Worm (Caenorhabditis elegans) whole organism, midembryonic: ENCODE results near the gene F58E1.13.

Source experiments
- T22C8.4 ChIP-seq: fragments of 200-800 bp; sonication (Bioruptor generic); IDR thresholded peaks from 2 replicates; pipeline ENCODE4 v1.3.6; 2022; ENCODE audit warnings: missing genetic modification characterization, missing compliant biosample characterization
- cog-1 ChIP-seq: sonication (generic microtip); optimal IDR thresholded peaks from 2 replicates; lab custom pipeline; 2016; ENCODE audit warnings: missing genetic modification characterization, missing compliant biosample characterization
- flt-1 ChIP-seq: fragments of 200-800 bp; sonication (Bioruptor generic); IDR thresholded peaks from 2 replicates; pipeline ENCODE4 v1.3.6; 2022; ENCODE audit warnings: missing genetic modification characterization, missing compliant biosample characterization
- klf-2 ChIP-seq: fragments of 200-800 bp; sonication (Bioruptor generic); conservative IDR thresholded peaks from 2 replicates; pipeline ENCODE4 v1.3.6; 2022; ENCODE audit warnings: missing genetic modification reagents, missing genetic modification characterization, missing compliant biosample characterization
- med-1 ChIP-seq: sonication (generic microtip); optimal IDR thresholded peaks from 2 replicates; lab custom pipeline; 2017; ENCODE audit warnings: missing genetic modification characterization, mild to moderate bottlenecking, missing compliant biosample characterization, antibody characterized with exemption, missing genetic modification reagents; ENCODE audit not compliant: insufficient read depth
- ref-1 ChIP-seq: fragments of 200-800 bp; sonication (Bioruptor generic); conservative IDR thresholded peaks from 2 replicates; pipeline ENCODE4 v1.3.6; 2022; ENCODE audit warnings: missing genetic modification reagents, missing genetic modification characterization, missing compliant biosample characterization
- tab-1 ChIP-seq: fragments of 200-800 bp; sonication (Bioruptor generic); IDR thresholded peaks from 2 replicates; pipeline ENCODE4 v1.3.6; 2022; ENCODE audit warnings: missing genetic modification characterization, missing compliant biosample characterization
- ztf-23 ChIP-seq: fragments of 200-800 bp; sonication (Bioruptor generic); IDR thresholded peaks from 2 replicates; pipeline ENCODE4 v1.3.6; 2022; ENCODE audit warnings: missing genetic modification reagents, missing genetic modification characterization, missing compliant biosample characterization
- ztf-29 ChIP-seq: fragments of 200-800 bp; sonication (Bioruptor generic); IDR thresholded peaks from 2 replicates; pipeline ENCODE4 v1.3.6; 2022; ENCODE audit warnings: missing genetic modification reagents, missing genetic modification characterization, missing compliant biosample characterization

Gene F58E1.13

DNA sequence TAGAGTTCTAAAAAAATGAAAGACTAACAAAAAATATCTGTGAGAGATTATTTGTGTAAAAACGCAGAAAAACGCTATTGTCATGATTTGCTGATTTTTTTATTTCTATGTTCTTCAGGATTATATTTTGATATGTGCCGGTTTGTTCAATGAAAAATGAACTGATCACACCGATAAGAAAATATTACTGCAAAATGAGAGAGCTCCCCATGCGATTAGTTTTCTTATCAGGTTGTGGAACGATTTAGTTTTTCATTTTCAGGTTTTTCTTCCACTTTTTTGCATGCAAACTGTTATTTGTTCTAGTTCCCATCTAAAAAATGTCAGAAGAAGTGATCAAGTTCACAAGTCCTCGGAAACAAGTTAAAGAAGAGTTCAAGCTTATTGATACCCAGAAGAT is 32.6 kb upstream of the F58E1.13 start, which contains the start of gene btb-9:
btb-9 (plus strand) TSS at position 254 of the 400 bp plus-strand sequence.
- no peak for TF ChIP-seq med-1
- no peak for TF ChIP-seq T22C8.4 (GFP tag; lab: Robert Waterston, UW)
- no peak for TF ChIP-seq klf-2 (GFP tag; lab: Robert Waterston, UW)
- TF ChIP-seq flt-1 (GFP tag; lab: Robert Waterston, UW): no peak
- no peak for TF ChIP-seq ztf-29 (GFP tag; lab: Robert Waterston, UW)
- TF ChIP-seq cog-1: no peak
- TF ChIP-seq tab-1 (GFP tag; lab: Robert Waterston, UW): no peak

ce11 chrII:1725735-1726134 is 30.1 kb upstream of the F58E1.13 start, which contains the start of gene F45C12.17:
Gene F45C12.17 (plus strand): TSS chrII:1726111.
- no peak for TF ChIP-seq ztf-23 (GFP tag; lab: Robert Waterston, UW)
- no peak for TF ChIP-seq tab-1 (GFP tag; lab: Robert Waterston, UW)
- TF ChIP-seq ztf-29 (GFP tag; lab: Robert Waterston, UW): no peak
- TF ChIP-seq flt-1 (GFP tag; lab: Robert Waterston, UW): 0 out of 2 replicates have a peak, but pooled peaks have one; percentile 21

ce11 chrII:1724314-1724713 is 28.6 kb upstream of the F58E1.13 start, which contains the start of gene fbxb-11:
Gene fbxb-11 (plus strand): TSS chrII:1724614.
- no peak for TF ChIP-seq med-1
- TF ChIP-seq ztf-23 (GFP tag; lab: Robert Waterston, UW): no peak
- TF ChIP-seq flt-1 (GFP tag; lab: Robert Waterston, UW): no peak
- TF ChIP-seq klf-2 (GFP tag; lab: Robert Waterston, UW): no peak
- no peak for TF ChIP-seq cog-1
- TF ChIP-seq ztf-29 (GFP tag; lab: Robert Waterston, UW): no peak
- TF ChIP-seq T22C8.4 (GFP tag; lab: Robert Waterston, UW): no peak
- TF ChIP-seq ref-1: no peak
- TF ChIP-seq tab-1 (GFP tag; lab: Robert Waterston, UW): no peak

DNA sequence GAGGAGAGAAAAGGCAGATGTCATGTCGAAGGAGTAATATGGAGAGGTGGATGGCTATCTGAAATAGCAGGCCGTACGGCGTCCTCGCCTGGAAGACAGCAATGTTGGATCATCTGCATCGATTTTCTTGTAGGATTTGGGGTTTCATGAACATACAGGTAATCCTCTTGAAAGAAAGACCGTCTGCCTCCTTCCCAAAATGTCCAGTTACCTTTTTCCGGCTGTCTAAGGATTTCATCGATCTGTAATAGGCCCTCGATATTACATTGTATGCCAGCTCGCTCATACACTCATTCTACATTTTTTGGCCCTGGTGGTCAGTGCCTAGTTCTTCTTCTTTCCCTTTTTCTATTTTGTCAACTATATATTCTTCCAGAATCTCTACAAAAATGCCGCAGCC is 26.7 kb upstream of the F58E1.13 start, which contains the start of the genes fbxb-5 and btb-8:
fbxb-5 (minus strand) TSS at position 101 of the 400 bp plus-strand sequence.
btb-8 (plus strand) TSS at position 377 of the 400 bp plus-strand sequence.
- TF ChIP-seq flt-1 (GFP tag; lab: Robert Waterston, UW) (no peak), klf-2 (GFP tag; lab: Robert Waterston, UW) (no peak), ztf-23 (GFP tag; lab: Robert Waterston, UW) (no peak), ref-1 (no peak), T22C8.4 (GFP tag; lab: Robert Waterston, UW) (no peak), ztf-29 (GFP tag; lab: Robert Waterston, UW) (no peak), tab-1 (GFP tag; lab: Robert Waterston, UW) (no peak), cog-1 (no peak), med-1 (no peak)

DNA sequence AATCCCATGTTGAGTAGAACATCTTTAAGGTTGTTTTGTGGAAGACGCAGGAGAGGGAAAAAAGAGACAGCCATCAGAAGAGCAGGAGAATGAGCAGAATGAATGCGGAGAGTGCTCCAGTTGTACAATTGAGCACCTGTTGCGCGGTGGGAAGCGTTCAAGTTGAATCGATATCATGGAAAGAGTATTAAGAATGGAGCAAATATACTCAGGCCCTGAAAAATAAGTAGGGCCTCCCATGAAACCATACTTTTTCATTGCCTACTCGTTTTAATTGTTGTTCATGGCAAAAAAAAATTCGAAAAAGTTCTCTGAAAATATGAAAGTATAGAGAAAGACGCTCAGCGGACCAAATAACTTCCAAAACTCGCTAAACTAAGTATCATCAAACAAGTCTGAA is 23.5 kb upstream of the F58E1.13 start, which contains the start of gene fbxb-48:
fbxb-48 (minus strand) TSS at position 101 of the 400 bp plus-strand sequence.
- TF ChIP-seq klf-2 (GFP tag; lab: Robert Waterston, UW) (no peak), cog-1 (no peak), ztf-29 (GFP tag; lab: Robert Waterston, UW) (no peak), T22C8.4 (GFP tag; lab: Robert Waterston, UW) (no peak), ref-1 (no peak), med-1 (no peak), tab-1 (GFP tag; lab: Robert Waterston, UW) (no peak), ztf-23 (GFP tag; lab: Robert Waterston, UW) (no peak), flt-1 (GFP tag; lab: Robert Waterston, UW) (no peak)

DNA sequence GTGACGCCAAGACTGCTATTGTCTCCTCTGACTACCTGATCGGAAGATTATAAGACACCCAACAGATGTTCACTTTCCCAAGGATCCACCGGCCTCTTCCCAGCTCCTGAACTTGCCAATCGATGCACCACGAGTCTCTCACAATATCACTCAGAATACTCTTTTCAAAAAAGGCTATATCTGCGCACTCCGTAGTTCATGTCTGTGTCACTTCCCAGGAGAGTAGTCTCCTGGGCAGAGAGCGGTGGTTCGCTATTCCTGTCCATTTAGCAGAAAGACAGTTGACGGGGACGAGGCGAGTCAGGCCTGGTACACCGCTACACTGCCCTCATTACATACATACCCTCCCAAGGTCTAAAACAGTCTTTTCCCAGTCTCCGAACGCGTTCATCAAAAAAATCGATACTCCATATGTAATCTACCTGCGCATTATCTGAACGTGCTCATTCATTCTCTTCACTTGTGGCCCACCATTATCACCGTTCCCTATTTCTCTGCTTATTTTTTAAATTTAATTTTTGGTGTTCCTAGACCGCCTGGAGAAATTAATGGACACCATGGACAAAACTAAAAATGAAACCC is 19.2 kb upstream of the F58E1.13 start, which contains the start of gene btb-6:
btb-6 (plus strand) TSS at position 532 of the 582 bp plus-strand sequence.
- TF ChIP-seq tab-1 (GFP tag; lab: Robert Waterston, UW) (0 out of 2 replicates have a peak, but pooled peaks have one; percentile 53), ref-1 (no peak)

ce11 chrII:1712938-1713337 is 17.3 kb upstream of the F58E1.13 start, which contains the start of gene btb-7:
Gene btb-7 (plus strand): TSS chrII:1713238.
- no peak for TF ChIP-seq ztf-23 (GFP tag; lab: Robert Waterston, UW)
- TF ChIP-seq ztf-29 (GFP tag; lab: Robert Waterston, UW): no peak
- no peak for TF ChIP-seq ref-1
- no peak for TF ChIP-seq tab-1 (GFP tag; lab: Robert Waterston, UW)
- TF ChIP-seq klf-2 (GFP tag; lab: Robert Waterston, UW): no peak
- TF ChIP-seq cog-1: no peak
- no peak for TF ChIP-seq med-1
- TF ChIP-seq flt-1 (GFP tag; lab: Robert Waterston, UW): no peak
- no peak for TF ChIP-seq T22C8.4 (GFP tag; lab: Robert Waterston, UW)

- TF ChIP-seq ref-1 (no peak), ztf-29 (GFP tag; lab: Robert Waterston, UW) (no peak), T22C8.4 (GFP tag; lab: Robert Waterston, UW) (no peak), med-1 (no peak), tab-1 (GFP tag; lab: Robert Waterston, UW) (no peak), cog-1 (no peak), flt-1 (GFP tag; lab: Robert Waterston, UW) (no peak), ztf-23 (GFP tag; lab: Robert Waterston, UW) (no peak), klf-2 (GFP tag; lab: Robert Waterston, UW) (no peak)
Observed at ce11 chrII:1709959-1710358, 14.3 kb upstream of the F58E1.13 start, which contains the start of gene fbxa-184. Gene fbxa-184 (plus strand): TSS chrII:1710259.

DNA sequence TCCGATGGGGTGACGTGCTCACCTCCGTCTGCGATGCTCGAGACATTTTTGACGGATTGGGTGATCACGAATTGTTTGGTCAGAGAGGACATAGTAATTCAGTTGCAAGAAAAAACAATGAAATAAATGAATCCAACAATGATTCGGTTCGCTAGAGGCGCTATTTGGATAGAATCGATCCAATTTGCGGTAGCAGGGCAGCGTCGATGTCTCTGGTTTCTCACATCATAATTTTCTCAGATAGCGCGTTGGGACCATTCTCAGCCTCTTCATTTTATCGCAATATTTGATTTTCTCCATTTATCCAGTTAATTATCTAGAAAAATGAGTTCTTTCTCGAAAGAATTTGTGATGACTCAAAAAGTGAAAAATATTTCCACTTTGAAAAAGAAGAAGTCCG is 10.7 kb upstream of the F58E1.13 start, which contains the start of gene sdz-18:
sdz-18 (minus strand) TSS at position 101 of the 400 bp plus-strand sequence.
- no peak for TF ChIP-seq med-1
- no peak for TF ChIP-seq flt-1 (GFP tag; lab: Robert Waterston, UW)
- TF ChIP-seq klf-2 (GFP tag; lab: Robert Waterston, UW): no peak
- TF ChIP-seq ref-1: no peak
- no peak for TF ChIP-seq tab-1 (GFP tag; lab: Robert Waterston, UW)
- TF ChIP-seq cog-1: no peak

DNA sequence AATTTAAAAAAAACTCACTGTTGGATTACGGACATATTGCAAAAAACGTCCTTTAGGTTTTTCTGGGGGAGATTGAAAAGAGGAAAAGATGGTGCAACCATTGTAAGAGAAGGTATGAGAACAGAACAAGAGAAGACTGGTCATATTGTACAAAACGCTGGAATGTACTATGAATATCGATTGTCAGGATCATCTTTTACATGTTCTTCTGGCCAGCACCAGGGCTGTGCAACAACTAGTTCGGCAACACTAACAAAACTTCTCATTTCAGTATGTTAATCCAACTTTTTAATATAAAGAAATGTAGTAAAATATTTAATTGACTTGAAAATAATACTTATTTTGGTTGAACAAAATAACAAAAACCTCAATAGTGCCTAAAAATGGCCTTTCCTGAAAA is 7.7 kb upstream of the F58E1.13 start, which contains the start of gene fbxb-47:
fbxb-47 (minus strand) TSS at position 101 of the 400 bp plus-strand sequence.
- TF ChIP-seq ref-1 (no peak), T22C8.4 (GFP tag; lab: Robert Waterston, UW) (no peak), ztf-29 (GFP tag; lab: Robert Waterston, UW) (no peak), klf-2 (GFP tag; lab: Robert Waterston, UW) (no peak), flt-1 (GFP tag; lab: Robert Waterston, UW) (no peak), ztf-23 (GFP tag; lab: Robert Waterston, UW) (no peak), tab-1 (GFP tag; lab: Robert Waterston, UW) (no peak), cog-1 (no peak), med-1 (no peak)
